Worm (Caenorhabditis elegans): ENCODE results near the gene shpk-1.
A peak's percentile ranks its signal among the peaks of the same experiment; 100 is the strongest.

shpk-1 gene

DNA sequence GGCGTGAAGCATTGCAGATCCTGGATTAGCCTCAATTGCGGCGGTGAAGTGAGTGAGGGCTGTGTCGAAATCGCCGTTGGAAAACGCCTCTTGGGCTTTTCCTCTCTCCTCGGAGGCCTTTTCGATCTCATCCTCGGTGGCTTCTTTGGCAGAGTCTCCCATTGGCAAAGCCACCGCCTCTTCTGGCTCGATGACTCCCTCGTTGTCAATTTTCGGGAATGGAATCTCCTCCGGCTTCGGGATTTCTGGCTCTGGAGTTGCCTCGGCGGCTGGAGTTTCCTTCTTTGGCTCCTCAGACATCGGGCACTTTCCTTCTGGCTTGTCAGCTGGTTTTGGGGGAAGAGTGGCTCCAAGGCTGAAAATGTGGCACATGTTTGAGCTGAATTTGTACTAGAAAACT is 13.9 kb downstream of the shpk-1 start (continued):
- TF ChIP-seq F39B2.1 (GFP tag; IDR thresholded peaks at IDR 0.05) (no peak), snpc-3.4 (tag; optimal IDR thresholded peaks at IDR 0.05) (no peak), snpc-1.1 (tag; optimal IDR thresholded peaks at IDR 0.05; ENCODE audit: insufficient read depth) (no peak), ceh-58 (GFP tag; IDR thresholded peaks at IDR 0.05) (no peak), ceh-100 (GFP tag; IDR thresholded peaks at IDR 0.05) (no peak), cebp-2 (GFP tag; IDR thresholded peaks at IDR 0.05) (no peak), dpl-1 (GFP tag; optimal IDR thresholded peaks at IDR 0.05) (no peak), let-607 (tag; optimal IDR thresholded peaks at IDR 0.05) (no peak), rcor-1 (GFP tag; IDR thresholded peaks at IDR 0.05) (0 out of 2 replicates have a peak, but pooled peaks have one; percentile 9), F23B12.7 (tag; optimal IDR thresholded peaks at IDR 0.05; ENCODE audit: insufficient read depth) (no peak), Y56A3A.18 (GFP tag; IDR thresholded peaks at IDR 0.05) (no peak), nfya-2 (GFP tag; IDR thresholded peaks at IDR 0.05) (no peak)

ce11 chrIII:13622268-13622667 is 14.4 kb downstream of the shpk-1 start, which contains the start of gene hip-1:
Gene hip-1 (minus strand): TSS chrIII:13622492.
- no peak for TF ChIP-seq mxl-1 (tag; optimal IDR thresholded peaks at IDR 0.05)
- TF ChIP-seq madf-3 (GFP tag; IDR thresholded peaks at IDR 0.05), result no peak
- no peak for TF ChIP-seq ceh-58 (GFP tag; IDR thresholded peaks at IDR 0.05)
- no peak for TF ChIP-seq Y67H2A.10 (GFP tag; conservative IDR thresholded peaks at IDR 0.05)
- TF ChIP-seq ztf-3 (GFP tag; optimal IDR thresholded peaks at IDR 0.05), result no peak
- no peak for TF ChIP-seq F10E7.11 (tag; optimal IDR thresholded peaks at IDR 0.05)
- peak; percentile 64; the same call in 1 of the 2 replicates for TF ChIP-seq madf-8 (GFP tag; conservative IDR thresholded peaks at IDR 0.05)
- peak; percentile 62 for TF ChIP-seq attf-5 (GFP tag; optimal IDR thresholded peaks at IDR 0.05)
- no peak for TF ChIP-seq F52B5.7 (tag; optimal IDR thresholded peaks at IDR 0.05)
- TF ChIP-seq rpc-1 (optimal IDR thresholded peaks at IDR 0.05), result peak; percentile 13
- TF ChIP-seq rpc-1 (tag; optimal IDR thresholded peaks at IDR 0.05), result no peak
- TF ChIP-seq repo-1 (tag; optimal IDR thresholded peaks at IDR 0.05), result no peak
- TF ChIP-seq B0336.3 (GFP tag; IDR thresholded peaks at IDR 0.05), result no peak
- no peak for TF ChIP-seq ztf-28 (GFP tag; IDR thresholded peaks at IDR 0.05)
- no peak for TF ChIP-seq ceh-27 (GFP tag; optimal IDR thresholded peaks at IDR 0.05)
- no peak for TF ChIP-seq dpff-1 (tag; optimal IDR thresholded peaks at IDR 0.05)
- TF ChIP-seq hmg-20 (GFP tag; IDR thresholded peaks at IDR 0.05), result no peak
- no peak for TF ChIP-seq Y53F4B.3 (GFP tag; IDR thresholded peaks at IDR 0.05)
- TF ChIP-seq T26A5.8 (tag; optimal IDR thresholded peaks at IDR 0.05), result no peak
- no peak for TF ChIP-seq rcor-1 (GFP tag; IDR thresholded peaks at IDR 0.05)
- TF ChIP-seq nhr-90 (tag; optimal IDR thresholded peaks at IDR 0.05), result no peak
- peak; percentile 22; the same call in 1 of the 2 replicates for TF ChIP-seq ekl-4 (GFP tag; IDR thresholded peaks at IDR 0.05)
- TF ChIP-seq lin-35 (GFP tag; optimal IDR thresholded peaks at IDR 0.05), result peak in 1 of 3 experiments; percentile 65
- no peak for TF ChIP-seq ztf-18 (tag; optimal IDR thresholded peaks at IDR 0.05)
- TF ChIP-seq K11D2.4 (GFP tag; IDR thresholded peaks at IDR 0.05), result no peak
- no peak for TF ChIP-seq lir-1 (GFP tag; conservative IDR thresholded peaks at IDR 0.05)
- no peak for TF ChIP-seq snpc-4 (GFP tag; optimal IDR thresholded peaks at IDR 0.05)
- TF ChIP-seq snpc-4 (tag; optimal IDR thresholded peaks at IDR 0.05), result peak in 2 of 4 experiments; percentile 1 to 26
- peak; percentile 93 for TF ChIP-seq hsf-1 (GFP tag; IDR thresholded peaks at IDR 0.05)
- TF ChIP-seq somi-1 (GFP tag; optimal IDR thresholded peaks at IDR 0.05), result no peak
- no peak for TF ChIP-seq nhr-179 (tag; optimal IDR thresholded peaks at IDR 0.05)
- TF ChIP-seq hrde-1 (tag; optimal IDR thresholded peaks at IDR 0.05; ENCODE audit: borderline replicate concordance), result no peak
- no peak for TF ChIP-seq C06A6.2 (GFP tag; conservative IDR thresholded peaks at IDR 0.05)
- TF ChIP-seq B0019.2 (GFP tag; conservative IDR thresholded peaks at IDR 0.05), result no peak
- no peak for TF ChIP-seq attf-3 (GFP tag; conservative IDR thresholded peaks at IDR 0.05)
- TF ChIP-seq efl-1 (GFP tag; optimal IDR thresholded peaks at IDR 0.05), result peak; percentile 75
- peak; percentile 57 for TF ChIP-seq F33H1.4 (GFP tag; IDR thresholded peaks at IDR 0.05)
- TF ChIP-seq dpl-1 (GFP tag; optimal IDR thresholded peaks at IDR 0.05), result peak; percentile 64
- no peak for TF ChIP-seq atf-7 (tag; optimal IDR thresholded peaks at IDR 0.05)

Data from whole organism, young adult.